Worm (Caenorhabditis elegans) whole organism, L1 larva: ENCODE data around the gene smc-5.
A peak's percentile ranks its signal among the peaks of the same experiment; 100 is the strongest.

Source experiments
- C04F5.9 ChIP-seq: sonication (generic microtip); optimal IDR thresholded peaks from 2 replicates; lab custom pipeline; 2016; ENCODE audit warnings: missing genetic modification characterization, missing compliant biosample characterization
- C34B4.2 ChIP-seq: sonication (generic microtip); optimal IDR thresholded peaks from 2 replicates; lab custom pipeline; 2017; ENCODE audit warnings: mild to moderate bottlenecking, missing genetic modification characterization, missing compliant biosample characterization
- aha-1 ChIP-seq: fragments of 150-350 bp; optimal IDR thresholded peaks from 2 replicates; lab custom pipeline; 2014; ENCODE audit warnings: missing biosample characterization, missing genetic modification characterization
- aly-2 ChIP-seq: fragments of 150-350 bp; optimal IDR thresholded peaks from 2 replicates; lab custom pipeline; 2014; ENCODE audit warnings: missing biosample characterization, missing genetic modification characterization
- blmp-1 ChIP-seq: fragments of 150-350 bp; optimal IDR thresholded peaks from 2 replicates; lab custom pipeline; 2014; ENCODE audit warnings: missing biosample characterization, missing genetic modification characterization
- ceh-63 ChIP-seq: fragments of 200-800 bp; sonication (Bioruptor generic); optimal IDR thresholded peaks from 2 replicates; lab custom pipeline; 2018; ENCODE audit warnings: mild to moderate bottlenecking, missing genetic modification characterization, missing compliant biosample characterization
- ceh-82 ChIP-seq, 3 experiments: fragments of 150-350 bp in 1 of 3; sonication (generic microtip) in 2 of 3; optimal IDR thresholded peaks; 2 replicates each; lab custom pipeline; 2014 to 2017; ENCODE audit warnings: missing biosample characterization in 3 of 3, missing genetic modification characterization in 3 of 3
- ceh-88 ChIP-seq: fragments of 200-800 bp; sonication (Bioruptor generic); IDR thresholded peaks from 2 replicates; pipeline ENCODE4 v1.3.6; 2022; ENCODE audit warnings: missing genetic modification characterization, missing compliant biosample characterization
- ces-1 ChIP-seq: fragments of 150-350 bp; optimal IDR thresholded peaks from 2 replicates; lab custom pipeline; 2014; ENCODE audit warnings: missing biosample characterization, missing genetic modification reagents, missing genetic modification characterization
- efl-1 ChIP-seq, 4 experiments: fragments of 150-350 bp; optimal IDR thresholded peaks in 3 of 4; peaks in 1 of 4; 1 replicate in 1 of 4; 2 replicates in 3 of 4; lab custom pipeline; 2014; ENCODE audit warnings: missing biosample characterization in 2 of 4, missing genetic modification characterization in 2 of 4, missing genetic modification reagents in 2 of 4
- elt-2 ChIP-seq: sonication (generic microtip); optimal IDR thresholded peaks from 2 replicates; lab custom pipeline; 2016; ENCODE audit warnings: missing genetic modification characterization, mild to moderate bottlenecking, inconsistent platforms, missing compliant biosample characterization, missing genetic modification reagents
- elt-3 ChIP-seq, 6 experiments: fragments of 150-350 bp in 1 of 6; sonication (generic microtip); optimal IDR thresholded peaks; 2 replicates each; lab custom pipeline; 2017 to 2018; ENCODE audit warnings: missing biosample characterization in 6 of 6, missing genetic modification characterization in 6 of 6, inconsistent platforms in 1 of 6
- ets-5 ChIP-seq: fragments of 200-800 bp; sonication (Bioruptor generic); IDR thresholded peaks from 2 replicates; pipeline ENCODE4 v1.3.6; 2022; ENCODE audit warnings: missing genetic modification characterization, missing compliant biosample characterization
- fkh-10 ChIP-seq: sonication (generic microtip); optimal IDR thresholded peaks from 2 replicates; lab custom pipeline; 2017; ENCODE audit warnings: missing biosample characterization, missing genetic modification reagents, missing genetic modification characterization
- hlh-17 ChIP-seq: fragments of 200-800 bp; sonication (Bioruptor generic); optimal IDR thresholded peaks from 2 replicates; lab custom pipeline; 2018; ENCODE audit warnings: missing genetic modification characterization, mild to moderate bottlenecking, missing compliant biosample characterization, moderate library complexity, borderline replicate concordance
- hlh-4 ChIP-seq: sonication (generic microtip); optimal IDR thresholded peaks from 2 replicates; lab custom pipeline; 2016; ENCODE audit warnings: mild to moderate bottlenecking, missing genetic modification characterization, missing compliant biosample characterization
- jun-1 ChIP-seq: fragments of 150-350 bp; optimal IDR thresholded peaks from 2 replicates; lab custom pipeline; 2014; ENCODE audit warnings: missing biosample characterization, missing genetic modification reagents, missing genetic modification characterization
- lin-13 ChIP-seq: fragments of 150-350 bp; optimal IDR thresholded peaks from 2 replicates; lab custom pipeline; 2014; ENCODE audit warnings: missing biosample characterization, missing genetic modification reagents, missing genetic modification characterization
- lin-14 ChIP-seq: fragments of 200-800 bp; sonication (Bioruptor generic); optimal IDR thresholded peaks from 2 replicates; lab custom pipeline; 2018; ENCODE audit warnings: mild to moderate bottlenecking, missing genetic modification characterization, moderate library complexity, missing compliant biosample characterization
- lin-35 ChIP-seq, 2 experiments: fragments of 150-350 bp; optimal IDR thresholded peaks; 2 replicates each; lab custom pipeline; 2014; ENCODE audit warnings: missing biosample characterization in 2 of 2, missing genetic modification characterization in 2 of 2, missing genetic modification reagents in 2 of 2
- mab-9 ChIP-seq: fragments of 200-800 bp; sonication (Bioruptor generic); IDR thresholded peaks from 2 replicates; pipeline ENCODE4 v1.3.6; 2022; ENCODE audit warnings: missing genetic modification reagents, missing genetic modification characterization, missing compliant biosample characterization
- mdl-1 ChIP-seq, 2 experiments: fragments of 150-350 bp; optimal IDR thresholded peaks; 2 replicates each; lab custom pipeline; 2014 to 2017; ENCODE audit warnings: missing biosample characterization in 2 of 2, missing genetic modification characterization in 2 of 2, inconsistent platforms in 1 of 2
- mef-2 ChIP-seq: fragments of 150-350 bp; optimal IDR thresholded peaks from 2 replicates; lab custom pipeline; 2014; ENCODE audit warnings: missing biosample characterization, missing genetic modification characterization
- mep-1 ChIP-seq: fragments of 150-350 bp; optimal IDR thresholded peaks from 2 replicates; lab custom pipeline; 2014; ENCODE audit warnings: missing biosample characterization, missing genetic modification characterization
- nhr-20 ChIP-seq: sonication (generic microtip); optimal IDR thresholded peaks from 2 replicates; lab custom pipeline; 2016; ENCODE audit warnings: mild to moderate bottlenecking, missing genetic modification characterization, missing compliant biosample characterization
- nhr-237 ChIP-seq: fragments of 150-350 bp; optimal IDR thresholded peaks from 2 replicates; lab custom pipeline; 2014; ENCODE audit warnings: missing biosample characterization, missing genetic modification characterization
- nhr-71 ChIP-seq: sonication (generic microtip); optimal IDR thresholded peaks from 2 replicates; lab custom pipeline; 2016; ENCODE audit warnings: mild to moderate bottlenecking, missing genetic modification characterization, moderate library complexity, missing compliant biosample characterization
- nhr-76 ChIP-seq: sonication (generic microtip); optimal IDR thresholded peaks from 2 replicates; lab custom pipeline; 2017; ENCODE audit warnings: missing biosample characterization, missing genetic modification characterization
- nhr-77 ChIP-seq: fragments of 150-350 bp; optimal IDR thresholded peaks from 2 replicates; lab custom pipeline; 2014; ENCODE audit warnings: missing biosample characterization, missing genetic modification characterization
- nhr-84 ChIP-seq: sonication (generic microtip); optimal IDR thresholded peaks from 2 replicates; lab custom pipeline; 2017; ENCODE audit warnings: missing biosample characterization, missing genetic modification characterization
- nhr-85 ChIP-seq: sonication (generic microtip); peaks from one replicate; lab custom pipeline; 2016; ENCODE audit warnings: missing genetic modification characterization, inconsistent platforms, missing compliant biosample characterization
- nhr-90 ChIP-seq: sonication (generic microtip); optimal IDR thresholded peaks from 2 replicates; lab custom pipeline; 2016; ENCODE audit warnings: mild to moderate bottlenecking, missing genetic modification characterization, missing compliant biosample characterization; ENCODE audit not compliant: poor library complexity
- pag-3 ChIP-seq: sonication (generic microtip); optimal IDR thresholded peaks from 2 replicates; lab custom pipeline; 2017; ENCODE audit warnings: missing genetic modification characterization, mild to moderate bottlenecking, missing compliant biosample characterization, antibody characterized with exemption, borderline replicate concordance; ENCODE audit not compliant: insufficient read depth
- pax-3 ChIP-seq: fragments of 200-800 bp; sonication (Bioruptor generic); optimal IDR thresholded peaks from 2 replicates; lab custom pipeline; 2018; ENCODE audit warnings: mild to moderate bottlenecking, missing genetic modification characterization, moderate library complexity, missing compliant biosample characterization
- rnt-1 ChIP-seq: sonication (generic microtip); optimal IDR thresholded peaks from 2 replicates; lab custom pipeline; 2016; ENCODE audit warnings: mild to moderate bottlenecking, missing genetic modification characterization, moderate library complexity, missing compliant biosample characterization
- snu-23 ChIP-seq: sonication (generic microtip); optimal IDR thresholded peaks from 2 replicates; lab custom pipeline; 2016; ENCODE audit warnings: missing genetic modification characterization, missing compliant biosample characterization
- sptf-1 ChIP-seq: fragments of 150-350 bp; optimal IDR thresholded peaks from 2 replicates; lab custom pipeline; 2014; ENCODE audit warnings: missing biosample characterization, missing genetic modification characterization
- sup-37 ChIP-seq: fragments of 200-800 bp; sonication (Bioruptor generic); optimal IDR thresholded peaks from 2 replicates; lab custom pipeline; 2018; ENCODE audit warnings: mild to moderate bottlenecking, missing genetic modification characterization, missing compliant biosample characterization
- tbx-2 ChIP-seq: sonication (generic microtip); optimal IDR thresholded peaks from 2 replicates; lab custom pipeline; 2016; ENCODE audit warnings: missing genetic modification characterization, missing compliant biosample characterization
- unc-130 ChIP-seq: fragments of 150-350 bp; optimal IDR thresholded peaks from 2 replicates; lab custom pipeline; 2017; ENCODE audit warnings: missing biosample characterization, missing genetic modification characterization, inconsistent platforms
- unc-86 ChIP-seq: sonication (generic microtip); optimal IDR thresholded peaks from 2 replicates; lab custom pipeline; 2016; ENCODE audit warnings: missing genetic modification characterization, missing compliant biosample characterization
- unc-98 ChIP-seq: fragments of 200-800 bp; sonication (Bioruptor generic); IDR thresholded peaks from 2 replicates; pipeline ENCODE4 v1.3.6; 2022; ENCODE audit warnings: missing genetic modification characterization, missing compliant biosample characterization
- vab-15 ChIP-seq: sonication (generic microtip); optimal IDR thresholded peaks from 2 replicates; lab custom pipeline; 2017; ENCODE audit warnings: missing genotype, mild to moderate bottlenecking, missing genetic modification characterization, missing compliant biosample characterization
- xbp-1 ChIP-seq: sonication (generic microtip); optimal IDR thresholded peaks from 2 replicates; lab custom pipeline; 2016; ENCODE audit warnings: missing genetic modification characterization, missing compliant biosample characterization
- zag-1 ChIP-seq: fragments of 150-350 bp; optimal IDR thresholded peaks from 2 replicates; lab custom pipeline; 2014; ENCODE audit warnings: missing biosample characterization, missing genetic modification characterization
- zip-4 ChIP-seq: fragments of 200-800 bp; sonication (Bioruptor generic); optimal IDR thresholded peaks from 2 replicates; lab custom pipeline; 2018; ENCODE audit warnings: mild to moderate bottlenecking, missing genetic modification characterization, moderate library complexity, missing compliant biosample characterization

The smc-5 gene

DNA sequence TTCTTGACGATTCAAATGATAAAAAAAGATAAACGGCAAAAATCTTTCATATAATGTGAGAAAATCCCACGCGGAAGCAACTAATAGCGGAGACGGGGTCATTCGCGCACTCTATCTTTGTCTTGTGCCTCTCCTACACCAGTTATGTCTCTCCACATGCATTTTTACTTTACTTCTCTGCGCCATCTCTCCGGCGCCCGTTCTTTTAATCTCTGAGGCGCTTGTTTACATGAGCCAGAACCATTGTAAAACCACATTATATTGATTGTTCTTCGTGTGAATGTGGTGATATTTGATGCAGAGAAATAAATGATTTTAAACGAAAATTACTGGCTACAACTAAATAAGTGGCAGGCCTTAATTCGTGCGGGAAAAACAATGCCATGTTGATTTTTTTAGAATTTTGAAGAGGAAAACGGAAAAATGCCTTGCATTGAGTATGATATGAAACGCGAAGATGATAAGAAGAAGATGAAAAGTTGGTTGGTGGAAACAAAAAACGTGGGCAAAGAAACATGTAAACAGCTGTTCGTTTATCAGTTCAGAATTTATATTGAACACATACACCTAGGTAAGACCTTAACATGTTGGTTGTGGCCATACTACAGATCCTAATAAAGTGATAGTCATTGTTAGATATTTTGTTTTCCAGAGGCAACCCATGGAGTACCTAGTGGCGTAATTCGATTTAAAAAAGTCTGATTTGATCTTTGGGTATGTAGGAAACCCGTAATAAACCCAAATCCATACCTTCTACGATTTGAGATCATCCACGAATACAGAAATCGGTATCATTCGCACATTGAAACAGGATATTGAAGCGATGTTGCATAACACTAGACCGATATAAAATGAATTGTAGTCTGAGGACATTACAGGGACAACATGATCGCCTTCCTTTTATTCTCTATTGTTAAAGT is 30.7 kb downstream of the smc-5 start, which contains the start of gene C04G6.2 (continued):
- peak; percentile 29 for TF ChIP-seq unc-130 (tag; lab: Kevin White, UChicago)
- peak; percentile 67 for TF ChIP-seq nhr-85 (tag; lab: Kevin White, UChicago)
- peak; percentile 73 for TF ChIP-seq snu-23

DNA sequence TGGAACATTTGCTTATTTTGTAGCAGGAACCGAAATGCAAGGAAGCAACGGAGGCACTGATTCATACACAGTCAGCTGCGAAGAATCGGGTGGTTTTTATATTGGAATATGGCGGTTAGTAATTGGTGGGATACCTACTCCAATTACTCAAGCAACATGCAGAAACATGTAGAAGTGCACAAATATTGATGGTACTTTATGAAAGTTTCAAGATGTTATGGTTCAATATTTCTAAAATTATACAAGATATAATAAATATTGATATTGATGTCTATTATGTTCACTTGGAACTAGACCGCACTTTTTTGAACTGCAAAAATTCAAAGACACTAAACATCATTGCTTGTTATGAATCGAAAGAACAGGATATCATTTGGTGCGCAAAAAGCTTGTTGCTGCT is 32.0 kb downstream of the smc-5 start, which contains the start of gene C04G6.13:
Gene C04G6.13, plus strand, starts transcription at position 301 of the 400 bp plus-strand sequence.
- no peak for TF ChIP-seq pax-3
- no peak for TF ChIP-seq ceh-82 (tag; optimal IDR thresholded peaks at IDR 0.05; lab: Kevin White, UChicago)
- TF ChIP-seq blmp-1 = no peak
- TF ChIP-seq hlh-4 (tag; lab: Kevin White, UChicago) = no peak
- TF ChIP-seq ceh-63 = no peak
- no peak for TF ChIP-seq C04F5.9
- no peak for TF ChIP-seq lin-14 (GFP tag; lab: Kevin White, UChicago)
- no peak for TF ChIP-seq zip-4 (GFP tag; lab: Kevin White, UChicago)
- TF ChIP-seq nhr-85 (tag; lab: Kevin White, UChicago) = no peak
- no peak for TF ChIP-seq zag-1 (tag; lab: Kevin White, UChicago)
- TF ChIP-seq aha-1 (tag; lab: Kevin White, UChicago) = no peak
- TF ChIP-seq vab-15 = no peak
- TF ChIP-seq sup-37 (GFP tag; lab: Kevin White, UChicago) = no peak
- TF ChIP-seq nhr-71 (tag; lab: Kevin White, UChicago) = no peak
- TF ChIP-seq nhr-76 (tag; lab: Kevin White, UChicago) = no peak
- no peak for TF ChIP-seq aly-2 (tag; lab: Kevin White, UChicago)

DNA sequence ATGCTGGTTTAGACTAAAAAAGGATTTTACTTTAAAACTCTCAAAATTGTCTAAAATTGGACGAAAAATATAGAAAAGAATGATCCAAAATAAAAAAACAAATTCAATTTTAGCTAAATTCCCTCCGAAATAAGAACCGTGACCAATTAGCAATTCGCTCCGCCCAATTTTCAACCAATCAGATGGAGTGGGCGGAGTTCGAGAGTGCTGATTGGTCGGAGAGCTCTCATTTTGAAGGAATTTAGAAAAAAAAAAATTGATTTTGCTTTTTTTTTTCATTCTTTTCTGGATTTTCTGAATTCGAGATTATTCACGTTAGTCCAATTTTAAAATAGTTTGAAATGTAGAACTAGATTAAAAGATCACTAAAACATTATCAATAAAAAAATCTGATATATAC is 37.1 kb downstream of the smc-5 start:
- TF ChIP-seq blmp-1 (no peak), tbx-2 (no peak), sptf-1 (tag; lab: Kevin White, UChicago) (no peak), ceh-88 (GFP tag; lab: Robert Waterston, UW) (no peak), nhr-237 (no peak), lin-13 (GFP tag; lab: Kevin White, UChicago) (no peak), nhr-90 (tag; lab: Kevin White, UChicago) (no peak), mep-1 (tag; lab: Kevin White, UChicago) (no peak), pag-3 (no peak), jun-1 (tag; lab: Kevin White, UChicago) (no peak), hlh-17 (GFP tag; lab: Kevin White, UChicago) (no peak), snu-23 (no peak), zag-1 (tag; lab: Kevin White, UChicago) (no peak), fkh-10 (GFP tag; lab: Kevin White, UChicago) (no peak), elt-2 (tag; lab: Kevin White, UChicago) (no peak), nhr-20 (no peak), efl-1 (optimal IDR thresholded peaks at IDR 0.05; lab: Kevin White, UChicago) (no peak), efl-1 (GFP tag; optimal IDR thresholded peaks at IDR 0.05 in 1 of 2; lab: Kevin White, UChicago) (no peak), nhr-84 (no peak)

- TF ChIP-seq C34B4.2 (tag; lab: Kevin White, UChicago) = no peak
- no peak for TF ChIP-seq ces-1
- TF ChIP-seq mdl-1 (tag; optimal IDR thresholded peaks at IDR 0.05; lab: Kevin White, UChicago) = no peak
- TF ChIP-seq xbp-1 = no peak
- no peak for TF ChIP-seq elt-3 (tag; optimal IDR thresholded peaks at IDR 0.05; lab: Kevin White, UChicago)
- TF ChIP-seq lin-35 (GFP tag; optimal IDR thresholded peaks at IDR 0.05; lab: Kevin White, UChicago) = no peak
- TF ChIP-seq ceh-88 (GFP tag; lab: Robert Waterston, UW) = no peak
- TF ChIP-seq ets-5 (GFP tag; lab: Robert Waterston, UW) = no peak
- no peak for TF ChIP-seq hlh-17 (GFP tag; lab: Kevin White, UChicago)
- TF ChIP-seq rnt-1 (tag; lab: Kevin White, UChicago) = no peak
- TF ChIP-seq mab-9 (GFP tag; lab: Robert Waterston, UW) = no peak
- no peak for TF ChIP-seq efl-1 (optimal IDR thresholded peaks at IDR 0.05; lab: Kevin White, UChicago)
- TF ChIP-seq efl-1 (GFP tag; optimal IDR thresholded peaks at IDR 0.05 in 1 of 2; lab: Kevin White, UChicago) = no peak
- TF ChIP-seq lin-13 (GFP tag; lab: Kevin White, UChicago) = no peak
- TF ChIP-seq nhr-77 (tag; lab: Kevin White, UChicago) = no peak
- no peak for TF ChIP-seq unc-86 (tag; lab: Kevin White, UChicago)
- TF ChIP-seq unc-98 (GFP tag; lab: Robert Waterston, UW) = no peak
- no peak for TF ChIP-seq mef-2 (tag; lab: Kevin White, UChicago)
- TF ChIP-seq pax-3 = no peak
Observed at ce11 chrII:5099649-5100048, 37.7 kb downstream of the smc-5 start, which contains the start of gene C04G6.6. Gene C04G6.6, minus strand, starts transcription at chrII:5099749.
